Fruit fly (Drosophila melanogaster): ENCODE results near the gene Spn28Dc.

The Spn28Dc gene

DNA sequence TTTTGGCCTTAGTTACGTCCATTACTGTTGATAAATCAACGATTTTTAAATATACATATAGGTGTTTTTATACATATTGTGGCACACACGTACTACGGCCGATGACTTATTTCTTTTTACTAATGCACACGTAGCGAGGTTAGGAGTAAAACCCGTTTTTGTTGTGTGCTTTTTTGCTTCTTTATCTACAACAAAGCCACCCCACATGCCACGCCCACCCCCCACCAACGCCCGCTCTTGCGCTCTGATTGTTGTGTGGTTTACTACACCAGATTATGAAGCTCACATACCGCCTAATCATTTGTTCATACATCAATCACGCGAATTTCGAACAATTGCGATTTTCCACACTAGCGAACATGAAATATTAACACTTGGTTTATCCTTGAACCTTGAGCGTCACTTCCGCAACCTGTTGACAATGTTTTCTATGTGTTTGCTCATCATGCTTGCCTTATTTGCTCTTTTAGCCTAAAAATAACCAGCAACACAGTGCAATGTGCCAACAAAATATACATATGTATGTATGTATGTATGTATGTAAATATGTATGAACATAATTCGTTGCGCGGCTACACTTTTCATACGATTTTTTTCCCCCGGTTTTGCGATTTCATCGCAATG is 13.8 kb downstream of the Spn28Dc start:
- TF ChIP-seq Hr96 (GFP tag; optimal IDR thresholded peaks at IDR 0.05): no peak
- TF ChIP-seq bab1 (GFP tag; optimal IDR thresholded peaks at IDR 0.05): no peak
- no peak for TF ChIP-seq CG1620 (GFP tag; optimal IDR thresholded peaks at IDR 0.05)
- TF ChIP-seq kay (GFP tag; ENCODE audit: borderline replicate concordance): peak; percentile 26
- no peak for TF ChIP-seq CG7045 (GFP tag; optimal IDR thresholded peaks at IDR 0.05)
- TF ChIP-seq Mnt (GFP tag; optimal IDR thresholded peaks at IDR 0.05): no peak
- no peak for TF ChIP-seq Crg-1 (GFP tag; optimal IDR thresholded peaks at IDR 0.05)
- peak; percentile 90 for TF ChIP-seq cic (GFP tag; optimal IDR thresholded peaks at IDR 0.05)
- TF ChIP-seq toe (GFP tag; optimal IDR thresholded peaks at IDR 0.05): no peak

DNA sequence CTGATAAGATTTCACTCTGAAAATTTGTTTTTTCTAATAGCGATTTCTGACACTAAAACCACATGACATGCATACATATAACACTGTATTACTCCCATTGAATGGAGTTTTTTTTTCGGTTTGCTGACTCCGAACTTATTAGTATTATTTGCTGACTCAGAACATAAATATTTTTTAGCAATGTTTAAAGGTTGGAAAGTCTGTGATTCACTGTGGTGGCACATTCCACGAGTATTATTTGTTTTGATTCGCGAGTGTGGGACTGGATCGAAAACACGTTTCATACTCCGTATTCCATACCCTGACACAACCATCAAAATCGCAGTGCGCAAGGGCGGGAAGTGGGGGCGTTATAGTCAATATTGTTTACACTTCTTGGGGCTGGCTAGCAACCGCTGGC is 14.4 kb downstream of the Spn28Dc start:
- TF ChIP-seq tj (GFP tag; optimal IDR thresholded peaks at IDR 0.05) (peak; percentile 96), kay (GFP tag; ENCODE audit: borderline replicate concordance) (peak; percentile 90), ovo (GFP tag; optimal IDR thresholded peaks at IDR 0.05) (no peak)

- TF ChIP-seq CG7101 (tag; optimal IDR thresholded peaks at IDR 0.05) (peak; percentile 74), CG14711 (tag; optimal IDR thresholded peaks at IDR 0.05) (peak; percentile 51), bab1 (GFP tag; optimal IDR thresholded peaks at IDR 0.05) (peak; percentile 33), CG33017 (tag; optimal IDR thresholded peaks at IDR 0.05) (peak; percentile 71), toe (GFP tag; optimal IDR thresholded peaks at IDR 0.05) (no peak)
Observed at dm6 chr2L:7991951-7992350, 15.1 kb downstream of the Spn28Dc start.

DNA sequence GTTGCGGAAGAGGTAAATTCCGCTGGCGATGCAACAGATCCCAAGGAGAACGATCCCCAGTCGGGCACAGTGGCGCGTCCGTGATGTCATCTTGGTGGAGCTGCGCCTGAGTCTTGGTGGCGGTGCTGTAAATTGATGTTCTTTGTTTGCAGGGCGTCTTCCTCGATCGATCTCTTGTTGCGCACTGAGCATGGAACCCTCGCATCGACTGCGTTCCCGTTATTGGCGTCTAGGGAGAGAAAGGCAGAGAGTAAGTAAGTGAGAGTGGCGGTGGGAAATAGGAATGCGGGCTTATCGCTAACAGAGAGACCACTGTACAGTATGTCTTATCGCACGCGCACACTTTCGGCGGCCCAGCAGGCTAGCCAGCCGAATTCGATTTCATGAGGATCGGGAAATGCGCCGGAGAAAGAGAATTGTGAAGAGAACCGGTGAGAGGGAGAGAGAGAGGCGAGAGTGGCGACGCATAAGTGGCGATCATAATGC is 15.6 kb downstream of the Spn28Dc start:
- TF ChIP-seq Crg-1 (GFP tag; optimal IDR thresholded peaks at IDR 0.05) (no peak), ovo (GFP tag; optimal IDR thresholded peaks at IDR 0.05) (peak; percentile 80), Mnt (GFP tag; optimal IDR thresholded peaks at IDR 0.05) (peak; percentile 61), cic (GFP tag; optimal IDR thresholded peaks at IDR 0.05) (peak; percentile 27)

- TF ChIP-seq cnc (optimal IDR thresholded peaks at IDR 0.05) (peak in 1 of 2 experiments; percentile 62), Clk (GFP tag; optimal IDR thresholded peaks at IDR 0.05) (no peak), Hr96 (GFP tag; optimal IDR thresholded peaks at IDR 0.05) (no peak), toe (GFP tag; optimal IDR thresholded peaks at IDR 0.05) (no peak)
Observed at dm6 chr2L:7990720-7991119, 16.3 kb downstream of the Spn28Dc start.

dm6 chr2L:7989868-7990267 is 17.1 kb downstream of the Spn28Dc start:
- no peak for TF ChIP-seq Crg-1 (GFP tag; optimal IDR thresholded peaks at IDR 0.05)
- TF ChIP-seq CG12768 (GFP tag; optimal IDR thresholded peaks at IDR 0.05): no peak
- peak; percentile 1 for TF ChIP-seq Mnt (GFP tag; optimal IDR thresholded peaks at IDR 0.05)
- TF ChIP-seq CG5204 (GFP tag; optimal IDR thresholded peaks at IDR 0.05): no peak
- no peak for TF ChIP-seq pad (GFP tag; optimal IDR thresholded peaks at IDR 0.05)
- peak; percentile 62 for TF ChIP-seq cic (GFP tag; optimal IDR thresholded peaks at IDR 0.05)
- no peak for TF ChIP-seq Clk (GFP tag; optimal IDR thresholded peaks at IDR 0.05)
- TF ChIP-seq CG7101 (tag; optimal IDR thresholded peaks at IDR 0.05): peak; percentile 20

DNA sequence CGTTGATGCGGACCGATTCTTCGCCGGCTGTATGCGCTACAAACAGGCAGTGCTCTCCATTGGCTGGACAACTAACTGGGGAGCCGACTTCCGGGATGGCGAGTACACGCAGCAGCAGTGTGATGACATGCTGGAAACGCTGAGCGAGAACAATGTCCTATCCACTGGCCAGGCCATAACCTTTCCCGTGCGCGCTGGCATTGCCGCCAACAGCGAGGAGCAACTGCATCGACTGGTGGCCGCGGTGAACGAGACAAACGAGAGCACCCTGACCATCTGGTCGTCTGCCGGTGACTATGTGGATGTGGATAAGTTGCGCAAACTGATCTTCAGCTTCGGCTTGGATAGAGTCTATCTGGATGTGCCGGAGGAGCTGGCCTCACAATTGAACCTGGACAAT is 20.8 kb downstream of the Spn28Dc start:
- TF ChIP-seq kay (GFP tag; ENCODE audit: borderline replicate concordance) (no peak), CG33017 (tag; optimal IDR thresholded peaks at IDR 0.05) (no peak), CG12768 (GFP tag; optimal IDR thresholded peaks at IDR 0.05) (no peak), CG5204 (GFP tag; optimal IDR thresholded peaks at IDR 0.05) (no peak), tj (GFP tag; optimal IDR thresholded peaks at IDR 0.05) (no peak), Hr96 (GFP tag; optimal IDR thresholded peaks at IDR 0.05) (no peak), CG7045 (GFP tag; optimal IDR thresholded peaks at IDR 0.05) (no peak), toe (GFP tag; optimal IDR thresholded peaks at IDR 0.05) (no peak), Clk (GFP tag; optimal IDR thresholded peaks at IDR 0.05) (no peak), pad (GFP tag; optimal IDR thresholded peaks at IDR 0.05) (no peak), CG14711 (tag; optimal IDR thresholded peaks at IDR 0.05) (no peak), CG11617 (GFP tag; optimal IDR thresholded peaks at IDR 0.05) (no peak), bab1 (GFP tag; optimal IDR thresholded peaks at IDR 0.05) (no peak), CG7101 (tag; optimal IDR thresholded peaks at IDR 0.05) (no peak), Crg-1 (GFP tag; optimal IDR thresholded peaks at IDR 0.05) (no peak), CG1620 (GFP tag; optimal IDR thresholded peaks at IDR 0.05) (no peak), ovo (GFP tag; optimal IDR thresholded peaks at IDR 0.05) (no peak)

- TF ChIP-seq cic (GFP tag; optimal IDR thresholded peaks at IDR 0.05): peak; percentile 62
- peak; percentile 27 for TF ChIP-seq tj (GFP tag; optimal IDR thresholded peaks at IDR 0.05)
- TF ChIP-seq kay (GFP tag; ENCODE audit: borderline replicate concordance): no peak
- peak; percentile 29 for TF ChIP-seq CG11617 (GFP tag; optimal IDR thresholded peaks at IDR 0.05)
- peak; percentile 1 for TF ChIP-seq Hr96 (GFP tag; optimal IDR thresholded peaks at IDR 0.05)
- TF ChIP-seq CG14711 (tag; optimal IDR thresholded peaks at IDR 0.05): peak; percentile 2
- no peak for TF ChIP-seq CG1620 (GFP tag; optimal IDR thresholded peaks at IDR 0.05)
- TF ChIP-seq Mnt (GFP tag; optimal IDR thresholded peaks at IDR 0.05): peak; percentile 55
- TF ChIP-seq Crg-1 (GFP tag; optimal IDR thresholded peaks at IDR 0.05): peak; percentile 24
Observed at dm6 chr2L:7984889-7985514, 22.0 kb downstream of the Spn28Dc start.

All from whole organism, adult.